Fruit fly (Drosophila melanogaster): Measurements from ENCODE around the gene CG7512.

CG7512 gene

DNA sequence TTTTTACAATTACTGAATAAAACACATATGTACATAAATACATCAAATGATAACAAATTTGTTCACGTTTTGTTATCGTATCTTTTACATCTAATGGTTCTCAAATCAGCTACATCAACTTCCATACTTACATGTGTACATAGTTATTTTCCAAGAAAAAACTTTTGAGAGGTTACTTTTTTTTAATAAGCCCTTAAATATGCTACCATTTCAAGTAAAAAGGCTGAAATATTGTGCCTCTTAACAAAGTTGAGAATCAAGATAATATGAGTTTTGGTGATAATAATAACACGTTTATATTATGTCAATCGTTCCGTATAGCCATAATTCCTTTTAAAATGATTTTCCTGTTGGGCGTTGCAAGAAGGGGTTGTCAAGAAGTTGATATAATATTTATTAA is 23.0 kb upstream of the CG7512 start:
- TF ChIP-seq Sin3A (optimal IDR thresholded peaks at IDR 0.05) (no peak), insv (optimal IDR thresholded peaks at IDR 0.05) (no peak), h (optimal IDR thresholded peaks at IDR 0.05) (no peak), ttk (optimal IDR thresholded peaks at IDR 0.05) (no peak), Myc (optimal IDR thresholded peaks at IDR 0.05) (no peak), psq (optimal IDR thresholded peaks at IDR 0.05) (no peak)

DNA sequence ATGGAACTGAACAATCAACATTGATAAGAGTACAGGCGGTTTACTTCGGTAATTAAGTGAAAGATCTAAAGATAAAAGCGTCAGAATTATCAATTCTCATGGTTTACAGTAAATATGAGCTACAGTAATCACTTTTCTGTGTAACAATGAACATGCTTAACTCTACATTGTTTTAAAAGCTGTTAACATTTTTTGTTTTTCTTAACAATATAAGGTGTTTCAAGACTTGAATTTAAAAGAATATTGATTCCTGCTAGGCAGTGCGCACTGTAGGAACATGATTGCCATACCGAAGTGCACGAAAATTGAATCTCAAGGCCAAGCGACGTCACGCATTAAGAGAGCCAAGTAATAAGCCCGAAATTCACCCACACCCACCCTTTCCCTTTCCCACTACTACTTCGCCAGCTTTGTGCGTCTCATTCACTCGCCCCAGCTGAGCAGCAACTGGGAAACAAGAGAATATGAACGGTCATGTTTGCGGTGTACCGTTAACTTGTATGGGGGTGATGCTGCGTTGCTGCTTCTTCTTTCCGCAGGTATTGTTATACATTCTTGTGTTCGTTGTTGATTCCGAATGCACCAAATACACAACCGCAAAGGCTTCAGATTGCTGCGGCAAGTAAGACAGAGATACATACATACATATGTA is 22.2 kb upstream of the CG7512 start:
- TF ChIP-seq Sin3A (optimal IDR thresholded peaks at IDR 0.05) (no peak), insv (optimal IDR thresholded peaks at IDR 0.05) (no peak), psq (optimal IDR thresholded peaks at IDR 0.05) (no peak), Myc (optimal IDR thresholded peaks at IDR 0.05) (no peak), h (optimal IDR thresholded peaks at IDR 0.05) (no peak), ttk (optimal IDR thresholded peaks at IDR 0.05) (no peak)

DNA sequence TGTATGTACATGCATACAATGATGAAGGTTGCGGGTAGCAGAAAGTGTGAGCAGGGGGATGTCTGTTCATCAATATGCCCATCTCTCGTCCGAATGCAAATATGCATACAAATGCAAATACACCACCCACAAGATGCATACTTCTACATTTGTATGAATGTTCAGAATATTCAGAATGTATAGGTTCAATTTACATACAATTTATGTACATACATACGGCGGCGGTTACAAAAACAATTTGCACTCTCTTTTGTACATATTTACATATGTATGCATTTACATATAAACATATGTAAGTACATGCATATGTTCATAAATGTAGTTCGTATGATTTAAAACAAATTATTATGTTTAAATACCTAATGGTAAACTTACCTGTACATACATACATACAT is 21.6 kb upstream of the CG7512 start:
- no peak for TF ChIP-seq ttk (optimal IDR thresholded peaks at IDR 0.05)
- TF ChIP-seq Myc (optimal IDR thresholded peaks at IDR 0.05): no peak
- no peak for TF ChIP-seq psq (optimal IDR thresholded peaks at IDR 0.05)
- TF ChIP-seq h (optimal IDR thresholded peaks at IDR 0.05): no peak
- no peak for TF ChIP-seq insv (optimal IDR thresholded peaks at IDR 0.05)
- TF ChIP-seq Sin3A (optimal IDR thresholded peaks at IDR 0.05): no peak

DNA sequence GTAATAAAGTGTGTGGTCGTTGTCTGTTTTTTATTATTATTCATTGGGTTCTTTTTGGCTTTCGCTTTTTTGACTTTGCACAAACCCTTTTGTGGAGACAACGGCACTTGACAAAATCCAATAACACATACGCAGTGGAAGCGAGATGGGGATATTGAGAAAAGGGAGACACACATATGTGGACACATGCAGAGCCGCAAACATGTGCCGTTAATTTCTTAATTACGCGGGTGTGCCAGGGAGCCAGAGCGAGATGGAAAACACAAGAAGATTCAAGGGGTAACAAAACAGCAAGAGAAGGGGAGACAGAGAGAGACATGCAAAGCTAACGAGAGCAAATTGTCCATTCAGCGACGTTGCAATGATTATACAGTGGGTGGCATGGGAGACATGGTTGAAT is 21.0 kb upstream of the CG7512 start:
- no peak for TF ChIP-seq Myc (optimal IDR thresholded peaks at IDR 0.05)
- TF ChIP-seq ttk (optimal IDR thresholded peaks at IDR 0.05): no peak
- TF ChIP-seq h (optimal IDR thresholded peaks at IDR 0.05): no peak
- no peak for TF ChIP-seq insv (optimal IDR thresholded peaks at IDR 0.05)

DNA sequence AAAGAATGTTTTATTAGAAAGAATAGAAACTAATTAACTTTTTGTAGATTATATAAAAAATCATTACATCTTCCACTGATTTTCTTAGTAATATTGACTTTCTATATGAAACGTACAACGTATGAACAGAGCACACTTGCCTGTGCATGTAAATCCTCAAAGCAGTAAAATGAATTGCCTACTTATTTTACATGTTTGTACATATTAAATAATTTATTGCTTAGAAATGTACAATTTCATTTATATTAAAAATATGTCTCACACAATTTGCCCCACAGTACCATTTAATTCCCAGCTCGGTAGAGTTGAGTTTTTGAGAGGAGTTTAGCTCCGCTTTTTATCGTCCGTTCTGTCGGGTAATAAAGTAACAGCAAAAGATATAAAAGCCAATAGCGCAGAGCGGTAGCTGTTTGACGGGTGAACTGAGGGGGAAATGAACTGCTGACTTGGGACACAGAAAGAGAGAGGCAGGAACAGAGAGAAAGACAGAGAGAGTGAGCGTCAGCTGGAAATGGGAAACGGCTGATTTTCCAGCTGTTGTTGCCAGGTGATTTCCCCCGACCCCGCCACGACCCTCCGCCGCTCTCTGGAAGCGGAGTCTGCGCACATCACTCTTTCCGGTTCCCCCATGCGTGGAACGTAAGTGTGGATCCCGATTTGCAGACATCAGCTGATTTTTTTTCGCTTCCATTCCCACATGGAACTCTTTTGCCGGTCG is 20.3 kb upstream of the CG7512 start:
- TF ChIP-seq Sin3A (optimal IDR thresholded peaks at IDR 0.05) (no peak), Myc (optimal IDR thresholded peaks at IDR 0.05) (no peak), psq (optimal IDR thresholded peaks at IDR 0.05) (no peak), h (optimal IDR thresholded peaks at IDR 0.05) (no peak), insv (optimal IDR thresholded peaks at IDR 0.05) (no peak), ttk (optimal IDR thresholded peaks at IDR 0.05) (no peak)

DNA sequence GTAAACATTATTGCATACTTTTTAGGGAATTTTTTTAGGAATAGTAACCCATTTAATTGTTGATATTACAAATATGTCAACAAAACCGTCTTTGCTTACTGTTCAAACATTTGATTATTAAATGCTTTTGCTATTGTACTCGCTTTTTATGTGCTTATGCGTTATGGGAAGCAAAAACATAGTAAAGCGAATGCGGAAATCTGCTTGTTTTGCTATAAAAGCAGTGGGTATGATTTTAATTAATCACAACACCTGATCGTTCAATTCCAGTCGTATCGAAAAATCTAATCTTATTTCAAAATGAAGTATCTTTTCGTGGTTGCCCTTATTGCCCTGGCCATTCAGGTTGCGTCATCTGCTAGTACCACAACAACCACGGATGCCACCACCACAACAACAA is 5.2 kb upstream of the CG7512 start, which contains the start of gene CG33500:
CG33500 (plus strand) TSS at position 301 of the 400 bp plus-strand sequence.
- TF ChIP-seq ttk (optimal IDR thresholded peaks at IDR 0.05) (no peak), Sin3A (optimal IDR thresholded peaks at IDR 0.05) (no peak), insv (optimal IDR thresholded peaks at IDR 0.05) (no peak), h (optimal IDR thresholded peaks at IDR 0.05) (no peak), psq (optimal IDR thresholded peaks at IDR 0.05) (no peak), Myc (optimal IDR thresholded peaks at IDR 0.05) (no peak)

DNA sequence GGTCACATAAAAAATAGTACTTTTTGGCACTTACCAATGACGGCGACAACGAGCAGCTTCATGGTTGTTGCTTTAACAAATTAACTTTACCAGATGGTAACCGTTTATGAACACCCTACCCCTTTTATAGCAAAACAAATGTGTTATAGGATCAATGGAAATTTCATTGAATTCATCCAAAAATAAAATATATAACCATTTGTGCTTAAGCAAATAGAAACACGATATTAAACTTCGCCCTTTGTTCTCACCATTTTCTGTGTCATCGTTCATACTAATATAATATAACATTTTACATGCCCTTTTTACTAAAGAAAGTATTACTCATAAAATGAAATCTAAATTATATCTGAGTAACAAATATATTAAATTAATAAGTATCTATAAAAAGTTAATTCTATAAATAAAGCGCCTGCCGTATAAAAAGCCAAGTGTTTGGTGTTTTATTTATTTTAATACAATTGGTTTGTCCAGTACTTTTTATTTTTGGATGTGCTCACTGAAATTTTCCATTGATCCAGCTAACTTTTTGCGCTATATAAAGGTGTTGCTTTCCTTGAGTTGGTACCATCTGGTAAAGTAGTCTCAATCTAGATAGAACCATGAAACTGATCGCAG is 4.1 kb upstream of the CG7512 start, which contains the start of the genes Sgs8 and Sgs7:
Sgs8 (minus strand) TSS at position 101 of the 618 bp plus-strand sequence.
Sgs7 (plus strand) TSS at position 568 of the 618 bp plus-strand sequence.
- TF ChIP-seq h (optimal IDR thresholded peaks at IDR 0.05) (no peak), Sin3A (optimal IDR thresholded peaks at IDR 0.05) (no peak), Myc (optimal IDR thresholded peaks at IDR 0.05) (no peak), ttk (optimal IDR thresholded peaks at IDR 0.05) (no peak), insv (optimal IDR thresholded peaks at IDR 0.05) (no peak), psq (optimal IDR thresholded peaks at IDR 0.05) (no peak)

DNA sequence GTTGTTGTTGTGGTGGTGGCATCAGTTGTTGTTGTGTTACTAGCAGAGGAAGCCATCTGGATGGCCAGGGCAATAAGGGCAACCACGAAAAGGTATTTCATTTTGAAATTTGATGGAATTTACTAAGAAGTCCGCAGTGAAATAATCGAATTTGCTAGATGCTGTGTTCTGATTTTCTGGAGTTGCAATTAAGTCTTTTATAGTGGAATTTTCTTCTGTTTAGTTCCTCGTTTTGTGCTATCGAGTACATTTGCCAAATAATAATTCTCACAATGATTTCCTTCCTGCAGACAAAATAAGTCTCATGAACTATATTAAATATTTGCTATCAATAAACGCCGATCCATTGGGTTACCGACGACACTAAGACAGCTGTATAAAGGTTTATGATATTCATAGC is 3.0 kb upstream of the CG7512 start, which contains the start of gene CG33272:
CG33272 (minus strand) TSS at position 101 of the 400 bp plus-strand sequence.
- TF ChIP-seq Sin3A (optimal IDR thresholded peaks at IDR 0.05): no peak
- TF ChIP-seq ttk (optimal IDR thresholded peaks at IDR 0.05): no peak
- TF ChIP-seq h (optimal IDR thresholded peaks at IDR 0.05): no peak
- TF ChIP-seq insv (optimal IDR thresholded peaks at IDR 0.05): no peak
- TF ChIP-seq psq (optimal IDR thresholded peaks at IDR 0.05): no peak
- no peak for TF ChIP-seq Myc (optimal IDR thresholded peaks at IDR 0.05)

DNA sequence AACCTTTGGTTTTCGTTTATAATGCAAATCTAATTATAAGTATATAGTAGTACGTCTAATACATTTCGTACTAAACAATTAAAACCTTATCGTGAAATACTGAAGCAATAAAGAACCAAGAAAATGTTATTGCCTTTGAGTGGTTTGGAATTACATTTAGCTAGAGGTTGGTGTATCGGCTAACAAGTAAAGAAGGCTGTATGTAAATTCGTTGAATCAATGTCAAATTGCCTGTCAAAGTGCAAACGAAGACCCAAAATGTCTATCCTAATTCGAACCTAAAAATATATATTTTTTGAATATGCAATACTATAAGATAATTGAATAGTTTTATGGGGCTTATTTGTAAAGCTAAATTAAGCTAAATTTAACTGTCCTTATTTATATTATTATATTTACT is 2.3 kb upstream of the CG7512 start:
- no peak for TF ChIP-seq ttk (optimal IDR thresholded peaks at IDR 0.05)
- TF ChIP-seq psq (optimal IDR thresholded peaks at IDR 0.05): no peak
- TF ChIP-seq insv (optimal IDR thresholded peaks at IDR 0.05): no peak
- TF ChIP-seq Sin3A (optimal IDR thresholded peaks at IDR 0.05): no peak
- no peak for TF ChIP-seq Myc (optimal IDR thresholded peaks at IDR 0.05)
- no peak for TF ChIP-seq h (optimal IDR thresholded peaks at IDR 0.05)

DNA sequence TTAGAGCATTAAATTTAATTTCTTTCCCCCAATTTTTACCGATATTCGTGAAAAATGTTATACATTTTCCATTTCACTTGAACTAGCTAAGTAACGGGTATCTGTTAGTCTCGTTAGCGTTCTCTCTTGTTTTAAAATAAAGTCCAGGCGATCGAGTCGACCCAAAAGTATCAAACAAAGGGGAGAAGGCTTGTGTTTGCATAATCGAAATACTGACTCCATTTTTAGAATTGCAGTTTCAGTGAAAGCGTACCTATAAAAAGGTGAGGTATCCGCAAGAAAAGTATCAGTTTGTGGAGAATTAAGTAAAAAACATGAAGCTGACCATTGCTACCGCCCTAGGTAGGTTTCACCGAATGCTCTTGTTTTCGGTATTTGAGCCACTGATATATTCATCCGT is 1.6 kb upstream of the CG7512 start, which contains the start of gene Sgs3:
Sgs3 (plus strand) TSS at position 301 of the 400 bp plus-strand sequence.
- no peak for TF ChIP-seq Myc (optimal IDR thresholded peaks at IDR 0.05)
- no peak for TF ChIP-seq h (optimal IDR thresholded peaks at IDR 0.05)
- no peak for TF ChIP-seq insv (optimal IDR thresholded peaks at IDR 0.05)
- no peak for TF ChIP-seq psq (optimal IDR thresholded peaks at IDR 0.05)
- no peak for TF ChIP-seq ttk (optimal IDR thresholded peaks at IDR 0.05)
- TF ChIP-seq Sin3A (optimal IDR thresholded peaks at IDR 0.05): no peak

DNA sequence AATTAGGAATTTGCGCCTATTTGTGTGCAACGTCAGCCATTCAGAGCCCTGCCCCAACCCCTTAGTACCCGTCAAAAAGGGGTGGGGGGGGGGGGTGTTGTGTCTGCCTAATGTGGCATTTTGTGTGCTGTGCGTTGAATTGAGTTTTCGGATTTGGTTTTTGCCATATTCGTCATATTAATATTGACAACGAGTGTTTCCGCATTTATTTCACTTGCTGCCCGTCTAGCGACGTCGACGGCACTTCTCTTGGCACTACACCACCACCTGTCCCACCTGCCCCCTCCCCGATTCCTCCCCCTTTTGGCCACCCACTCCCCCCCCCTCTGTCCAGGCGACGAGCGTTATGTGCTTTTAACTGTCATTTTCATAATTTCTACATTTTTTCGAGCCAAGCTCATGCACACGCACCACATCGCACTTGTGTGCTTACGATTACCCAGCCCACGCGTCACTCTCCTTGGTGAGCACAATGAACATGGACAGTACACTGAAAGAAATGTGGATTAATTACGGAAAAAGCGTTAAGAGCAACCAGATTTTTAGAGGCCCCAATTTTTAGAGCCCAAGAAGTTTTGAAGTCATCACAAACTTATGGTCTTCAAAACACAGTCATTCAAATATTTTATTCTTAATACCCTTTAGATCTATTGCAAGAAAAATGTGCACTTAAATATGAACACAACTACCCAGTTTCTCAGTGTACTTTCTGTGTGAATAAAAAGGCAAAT is 2.0 kb downstream of the CG7512 start:
- TF ChIP-seq psq (optimal IDR thresholded peaks at IDR 0.05) (no peak), h (optimal IDR thresholded peaks at IDR 0.05) (no peak), insv (optimal IDR thresholded peaks at IDR 0.05) (no peak), Myc (optimal IDR thresholded peaks at IDR 0.05) (no peak), Sin3A (optimal IDR thresholded peaks at IDR 0.05) (no peak), ttk (optimal IDR thresholded peaks at IDR 0.05) (no peak)

Data from Kc167 (cell line).